Worm (Caenorhabditis elegans) whole organism, mixed stage, embryonic: ENCODE data around the gene F22F1.3.

Source experiments
- M03D4.4 ChIP-seq: sonication (generic microtip); optimal IDR thresholded peaks from 2 replicates; lab custom pipeline; 2017; ENCODE audit warnings: mild to moderate bottlenecking, missing genetic modification characterization, missing compliant biosample characterization
- bed-3 ChIP-seq: fragments of 200-800 bp; sonication (Bioruptor generic); optimal IDR thresholded peaks from 3 replicates; lab custom pipeline; 2018; ENCODE audit warnings: mild to moderate bottlenecking, missing genetic modification characterization, moderate library complexity, missing compliant biosample characterization
- blmp-1 ChIP-seq: fragments of 150-350 bp; optimal IDR thresholded peaks from 2 replicates; lab custom pipeline; 2014; ENCODE audit warnings: missing biosample characterization, missing genetic modification characterization
- ceh-39 ChIP-seq: fragments of 150-350 bp; optimal IDR thresholded peaks from 2 replicates; lab custom pipeline; 2014; ENCODE audit warnings: missing biosample characterization, missing genetic modification characterization
- ceh-43 ChIP-seq: fragments of 200-800 bp; sonication (Bioruptor generic); optimal IDR thresholded peaks from 2 replicates; lab custom pipeline; 2018; ENCODE audit warnings: mild to moderate bottlenecking, missing genetic modification characterization, moderate library complexity, missing compliant biosample characterization
- ceh-83 ChIP-seq: fragments of 200-800 bp; sonication (Bioruptor generic); optimal IDR thresholded peaks from 2 replicates; lab custom pipeline; 2018; ENCODE audit warnings: mild to moderate bottlenecking, missing genetic modification characterization, missing compliant biosample characterization
- ces-1 ChIP-seq: fragments of 150-350 bp; optimal IDR thresholded peaks from 2 replicates; lab custom pipeline; 2014; ENCODE audit warnings: missing biosample characterization, missing genetic modification reagents, missing genetic modification characterization
- cnd-1 ChIP-seq: fragments of 200-800 bp; sonication (Bioruptor generic); optimal IDR thresholded peaks from 2 replicates; lab custom pipeline; 2018; ENCODE audit warnings: mild to moderate bottlenecking, missing genetic modification characterization, missing compliant biosample characterization
- drap-1 ChIP-seq: fragments of 200-800 bp; sonication (Bioruptor generic); optimal IDR thresholded peaks from 3 replicates; lab custom pipeline; 2018; ENCODE audit warnings: mild to moderate bottlenecking, missing genetic modification characterization, missing compliant biosample characterization
- elt-1 ChIP-seq: sonication (generic microtip); optimal IDR thresholded peaks from 2 replicates; lab custom pipeline; 2017; ENCODE audit warnings: missing genetic modification characterization, mild to moderate bottlenecking, missing compliant biosample characterization, antibody characterized with exemption, moderate library complexity, borderline replicate concordance; ENCODE audit not compliant: insufficient read depth
- elt-3 ChIP-seq: fragments of 150-350 bp; optimal IDR thresholded peaks from 2 replicates; lab custom pipeline; 2014; ENCODE audit warnings: missing biosample characterization, missing genetic modification characterization
- flh-1 ChIP-seq: fragments of 200-800 bp; sonication (Bioruptor generic); optimal IDR thresholded peaks from 2 replicates; lab custom pipeline; 2018; ENCODE audit warnings: mild to moderate bottlenecking, missing genetic modification characterization, moderate library complexity, missing compliant biosample characterization
- ham-2 ChIP-seq: fragments of 200-800 bp; sonication (Bioruptor generic); optimal IDR thresholded peaks from 2 replicates; lab custom pipeline; 2018; ENCODE audit warnings: mild to moderate bottlenecking, missing genetic modification characterization, missing compliant biosample characterization
- hlh-1 ChIP-seq: fragments of 150-350 bp; optimal IDR thresholded peaks from 2 replicates; lab custom pipeline; 2014; ENCODE audit warnings: missing biosample characterization, missing genetic modification reagents, missing genetic modification characterization
- lin-13 ChIP-seq: fragments of 150-350 bp; optimal IDR thresholded peaks from 2 replicates; lab custom pipeline; 2014; ENCODE audit warnings: missing biosample characterization, missing genetic modification characterization
- lin-32 ChIP-seq: fragments of 200-800 bp; sonication (Bioruptor generic); optimal IDR thresholded peaks from 2 replicates; lab custom pipeline; 2018; ENCODE audit warnings: mild to moderate bottlenecking, missing genetic modification characterization, missing compliant biosample characterization
- lsy-2 ChIP-seq: fragments of 150-350 bp; optimal IDR thresholded peaks from 2 replicates; lab custom pipeline; 2014; ENCODE audit warnings: missing biosample characterization, missing genetic modification characterization
- mab-5 ChIP-seq: fragments of 150-350 bp; optimal IDR thresholded peaks from 2 replicates; lab custom pipeline; 2014; ENCODE audit warnings: missing biosample characterization, missing genetic modification characterization
- mep-1 ChIP-seq: fragments of 150-350 bp; optimal IDR thresholded peaks from 2 replicates; lab custom pipeline; 2017; ENCODE audit warnings: missing biosample characterization, missing genetic modification reagents, missing genetic modification characterization, inconsistent platforms
- mls-2 ChIP-seq: sonication (generic microtip); optimal IDR thresholded peaks from 2 replicates; lab custom pipeline; 2016; ENCODE audit warnings: mild to moderate bottlenecking, missing genetic modification characterization, moderate library complexity, missing compliant biosample characterization
- nhr-12 ChIP-seq: fragments of 150-350 bp; optimal IDR thresholded peaks from 2 replicates; lab custom pipeline; 2014; ENCODE audit warnings: missing biosample characterization, missing genetic modification characterization
- nhr-2 ChIP-seq: fragments of 150-350 bp; optimal IDR thresholded peaks from 2 replicates; lab custom pipeline; 2014; ENCODE audit warnings: missing biosample characterization, missing genetic modification characterization
- nhr-237 ChIP-seq: fragments of 150-350 bp; optimal IDR thresholded peaks from 2 replicates; lab custom pipeline; 2014; ENCODE audit warnings: missing biosample characterization, missing genetic modification characterization
- nhr-28 ChIP-seq: fragments of 150-350 bp; optimal IDR thresholded peaks from 2 replicates; lab custom pipeline; 2014; ENCODE audit warnings: missing biosample characterization, missing genetic modification characterization
- nhr-76 ChIP-seq: sonication (generic microtip); optimal IDR thresholded peaks from 2 replicates; lab custom pipeline; 2017; ENCODE audit warnings: missing biosample characterization, missing genetic modification characterization
- pha-4 ChIP-seq: fragments of 150-350 bp; optimal IDR thresholded peaks from 2 replicates; lab custom pipeline; 2018; ENCODE audit warnings: missing biosample characterization, missing genetic modification reagents, missing genetic modification characterization
- sem-2 ChIP-seq: fragments of 200-800 bp; sonication (Bioruptor generic); optimal IDR thresholded peaks from 2 replicates; lab custom pipeline; 2018; ENCODE audit warnings: mild to moderate bottlenecking, missing genetic modification characterization, missing compliant biosample characterization
- snpc-4 ChIP-seq: fragments of 150-350 bp; optimal IDR thresholded peaks from 2 replicates; lab custom pipeline; 2014; ENCODE audit warnings: missing biosample characterization, missing genetic modification characterization
- sptf-1 ChIP-seq: sonication (generic microtip); optimal IDR thresholded peaks from 2 replicates; lab custom pipeline; 2017; ENCODE audit warnings: mild to moderate bottlenecking, missing genetic modification characterization, moderate library complexity, missing compliant biosample characterization
- tbx-8 ChIP-seq: fragments of 200-800 bp; sonication (Bioruptor generic); optimal IDR thresholded peaks from 2 replicates; lab custom pipeline; 2018; ENCODE audit warnings: mild to moderate bottlenecking, missing genetic modification characterization, moderate library complexity, missing compliant biosample characterization
- unc-120 ChIP-seq: sonication (generic microtip); optimal IDR thresholded peaks from 2 replicates; lab custom pipeline; 2017; ENCODE audit warnings: missing genetic modification characterization, missing compliant biosample characterization; ENCODE audit not compliant: poor library complexity, severe bottlenecking
- unc-39 ChIP-seq: fragments of 150-350 bp; optimal IDR thresholded peaks from 2 replicates; lab custom pipeline; 2014; ENCODE audit warnings: missing biosample characterization, missing genetic modification characterization
- unc-62 ChIP-seq: fragments of 150-350 bp; optimal IDR thresholded peaks from 2 replicates; lab custom pipeline; 2014; ENCODE audit warnings: missing biosample characterization, missing genetic modification reagents, missing genetic modification characterization
- ztf-11 ChIP-seq: fragments of 150-350 bp; optimal IDR thresholded peaks from 2 replicates; lab custom pipeline; 2014; ENCODE audit warnings: missing biosample characterization, missing genetic modification characterization

The F22F1.3 gene

DNA sequence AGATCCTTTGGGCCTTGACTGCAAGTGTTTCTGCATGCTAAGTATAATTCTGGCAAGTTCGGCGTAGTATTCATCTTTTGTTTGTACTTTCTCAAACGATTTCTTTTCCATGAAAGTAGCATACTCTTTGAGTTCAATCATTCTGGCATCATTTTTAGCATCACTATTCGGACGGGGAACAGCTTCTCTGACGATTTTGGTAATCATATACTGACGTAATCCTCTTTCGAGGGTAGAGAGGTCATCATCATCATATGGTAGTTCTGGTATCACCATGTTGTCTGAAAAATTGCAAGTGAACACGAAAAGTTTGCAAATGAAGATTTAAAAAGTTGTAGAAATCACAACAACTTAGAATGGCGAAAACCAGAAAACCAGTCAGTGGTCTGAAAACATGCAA lies at the start of gene F22F1.3:
Gene F22F1.3, minus strand, starts transcription at position 281 of the 400 bp plus-strand sequence.
- TF ChIP-seq nhr-12 (tag; lab: Kevin White, UChicago) (no peak), tbx-8 (no peak), snpc-4 (tag; lab: Kevin White, UChicago) (no peak), lin-32 (no peak), hlh-1 (tag; lab: Kevin White, UChicago) (no peak), cnd-1 (tag; lab: Kevin White, UChicago) (no peak)
- TF ChIP-seq, all 35 proteins: peak for 0

DNA sequence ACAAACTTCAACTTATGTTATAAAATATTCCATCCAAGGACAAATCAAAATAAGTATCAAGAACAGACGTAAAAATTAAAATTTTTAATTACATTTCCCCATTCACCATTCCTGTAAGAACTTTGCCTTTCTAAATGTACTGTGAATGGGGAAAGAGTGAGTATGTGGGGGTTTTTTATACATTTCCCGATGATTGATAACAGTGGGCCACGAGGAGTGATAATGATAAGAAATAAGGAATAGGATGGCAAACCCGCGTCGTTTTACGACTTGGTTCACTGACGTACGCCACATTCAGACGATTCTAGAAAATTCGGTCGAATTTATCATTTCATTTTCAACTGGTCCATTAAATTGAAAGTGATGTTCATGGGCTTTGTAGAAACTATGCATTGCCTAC lies 48.1 kb upstream of the F22F1.3 start, which contains the start of gene cdd-1:
Gene cdd-1, minus strand, starts transcription at position 151 of the 400 bp plus-strand sequence.
- TF ChIP-seq flh-1 (GFP tag; lab: Kevin White, UChicago) (no peak), nhr-12 (tag; lab: Kevin White, UChicago) (no peak), ceh-39 (tag; lab: Kevin White, UChicago) (no peak), unc-120 (tag; lab: Kevin White, UChicago) (no peak), sem-2 (GFP tag; lab: Kevin White, UChicago) (no peak), mab-5 (tag; lab: Kevin White, UChicago) (no peak), unc-62 (no peak), cnd-1 (tag; lab: Kevin White, UChicago) (no peak), hlh-1 (tag; lab: Kevin White, UChicago) (no peak), mep-1 (tag; lab: Kevin White, UChicago) (no peak), ham-2 (GFP tag; lab: Kevin White, UChicago) (no peak)

DNA sequence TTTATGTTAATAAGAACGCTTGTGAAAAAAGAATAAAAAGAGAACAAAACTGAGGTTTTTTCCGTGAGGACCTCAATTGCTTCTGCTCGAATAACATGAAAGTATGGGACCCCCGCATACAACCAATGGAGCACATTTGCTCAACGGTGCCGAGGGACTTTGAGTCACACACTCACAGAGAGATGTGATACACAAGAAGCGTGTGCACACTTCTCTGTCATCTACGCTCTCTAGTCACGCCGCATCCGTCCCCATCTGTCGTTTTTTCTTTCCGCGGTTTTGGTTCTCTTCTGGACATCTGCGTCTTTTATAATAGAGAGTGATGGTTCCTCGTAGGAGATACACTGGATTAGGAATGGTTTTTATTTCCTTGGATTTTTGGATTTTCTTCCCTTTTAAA lies 43.0 kb upstream of the F22F1.3 start:
- TF ChIP-seq unc-62 (peak; percentile 41), snpc-4 (tag; lab: Kevin White, UChicago) (no peak), hlh-1 (tag; lab: Kevin White, UChicago) (peak; percentile 5), sptf-1 (tag; lab: Kevin White, UChicago) (peak; percentile 22), lsy-2 (tag; lab: Kevin White, UChicago) (peak; percentile 3), flh-1 (GFP tag; lab: Kevin White, UChicago) (no peak), blmp-1 (tag; lab: Kevin White, UChicago) (no peak), mep-1 (tag; lab: Kevin White, UChicago) (peak; percentile 62), nhr-237 (tag; lab: Kevin White, UChicago) (no peak), unc-120 (tag; lab: Kevin White, UChicago) (peak; percentile 35), elt-3 (no peak), nhr-2 (no peak), lin-32 (peak; percentile 28), nhr-76 (tag; lab: Kevin White, UChicago) (no peak), nhr-12 (tag; lab: Kevin White, UChicago) (no peak), ceh-39 (tag; lab: Kevin White, UChicago) (no peak), nhr-28 (no peak), lin-13 (peak; percentile 7), ham-2 (GFP tag; lab: Kevin White, UChicago) (no peak), ztf-11 (no peak), M03D4.4 (tag; lab: Kevin White, UChicago) (no peak), ceh-43 (GFP tag; lab: Kevin White, UChicago) (no peak), unc-39 (tag; lab: Kevin White, UChicago) (no peak), pha-4 (tag; lab: Kevin White, UChicago) (no peak), ces-1 (GFP tag; lab: Kevin White, UChicago) (peak; percentile 26), cnd-1 (tag; lab: Kevin White, UChicago) (peak; percentile 75)

DNA sequence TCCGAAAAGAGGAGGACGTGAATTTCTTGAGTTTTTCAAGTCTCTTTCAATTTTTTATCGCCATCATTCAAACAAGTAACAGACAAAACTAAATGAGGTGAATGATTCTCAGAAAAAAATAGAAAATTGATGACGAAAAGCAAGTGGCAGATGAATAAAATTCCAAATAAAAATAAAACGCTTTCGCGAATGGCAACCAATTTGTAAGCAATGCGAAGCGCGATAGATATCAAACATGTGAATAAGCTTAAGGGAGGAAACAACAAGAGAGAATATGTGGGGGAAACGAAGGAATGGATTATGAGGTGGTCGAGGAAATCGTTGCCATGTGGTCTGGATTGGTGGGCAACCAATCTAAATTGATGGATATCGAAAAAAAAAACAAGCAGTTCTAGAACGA lies 41.6 kb upstream of the F22F1.3 start:
- TF ChIP-seq ces-1 (GFP tag; lab: Kevin White, UChicago) (peak; percentile 8), mab-5 (tag; lab: Kevin White, UChicago) (no peak), nhr-28 (no peak), ceh-43 (GFP tag; lab: Kevin White, UChicago) (no peak), drap-1 (GFP tag; lab: Kevin White, UChicago) (no peak)

DNA sequence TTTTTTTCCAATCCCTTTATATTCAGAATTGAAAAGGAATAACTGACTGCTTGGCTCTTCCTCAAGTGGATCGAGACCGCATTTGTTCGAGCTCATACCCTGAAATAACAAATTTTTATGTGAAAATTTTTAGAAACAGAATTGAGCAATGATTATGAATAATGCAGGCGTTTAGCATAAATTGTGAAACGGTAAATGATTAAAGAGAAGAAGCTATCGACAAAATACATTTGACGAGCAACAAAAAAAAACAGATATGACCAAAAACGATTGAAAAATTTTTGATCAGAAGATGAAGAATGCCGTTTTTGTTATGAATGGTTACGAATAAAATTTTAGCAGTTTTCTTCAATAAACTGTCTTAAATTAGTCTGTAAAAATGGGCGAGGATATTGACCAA lies 40.8 kb upstream of the F22F1.3 start, which contains the start of gene C17H11.6:
Gene C17H11.6, minus strand, starts transcription at position 101 of the 400 bp plus-strand sequence.
- no peak for TF ChIP-seq M03D4.4 (tag; lab: Kevin White, UChicago)
- no peak for TF ChIP-seq nhr-12 (tag; lab: Kevin White, UChicago)
- no peak for TF ChIP-seq ces-1 (GFP tag; lab: Kevin White, UChicago)
- no peak for TF ChIP-seq unc-120 (tag; lab: Kevin White, UChicago)
- TF ChIP-seq bed-3 (GFP tag; lab: Kevin White, UChicago): no peak
- TF ChIP-seq tbx-8: no peak
- TF ChIP-seq nhr-28: no peak
- no peak for TF ChIP-seq snpc-4 (tag; lab: Kevin White, UChicago)
- TF ChIP-seq ham-2 (GFP tag; lab: Kevin White, UChicago): no peak
- no peak for TF ChIP-seq elt-3
- no peak for TF ChIP-seq elt-1 (tag; lab: Kevin White, UChicago)
- TF ChIP-seq hlh-1 (tag; lab: Kevin White, UChicago): no peak
- TF ChIP-seq ceh-83 (GFP tag; lab: Kevin White, UChicago): no peak
- no peak for TF ChIP-seq mls-2
- TF ChIP-seq flh-1 (GFP tag; lab: Kevin White, UChicago): no peak
- TF ChIP-seq mep-1 (tag; lab: Kevin White, UChicago): no peak
- TF ChIP-seq blmp-1 (tag; lab: Kevin White, UChicago): no peak
